Fruit fly (Drosophila melanogaster): ENCODE measurements around the gene CG10514.
A peak's percentile ranks its signal among the peaks of the same experiment; 100 is the strongest.

CG10514 gene

DNA sequence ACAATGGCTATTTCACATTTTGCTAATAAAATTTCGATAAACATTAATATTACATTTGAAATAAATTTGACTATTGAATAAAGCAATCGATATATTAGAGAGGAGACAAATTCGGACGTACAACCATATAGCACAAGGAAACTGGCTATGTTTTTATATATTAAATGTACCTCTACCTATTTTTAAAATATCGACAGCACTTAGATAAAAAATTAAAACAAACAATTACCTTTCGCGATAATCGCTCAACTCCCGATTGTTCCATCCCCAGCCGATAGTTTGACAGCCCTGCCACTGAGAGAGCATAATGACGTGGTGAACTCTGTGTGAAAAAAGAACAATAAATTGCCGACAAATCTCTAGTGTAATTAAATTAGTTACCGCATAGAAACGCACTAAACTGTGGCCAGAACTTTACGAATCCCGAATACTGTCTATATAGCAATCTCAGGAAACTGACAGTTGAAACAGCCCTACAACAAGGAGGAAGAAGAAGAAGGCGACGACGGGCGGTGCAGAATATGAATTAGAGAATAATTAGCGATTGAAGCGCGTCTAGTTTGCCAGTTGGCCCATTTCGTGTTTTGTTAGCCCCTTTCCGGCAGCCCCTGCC is 20.9 kb downstream of the CG10514 start, which contains the start of gene CG11857 (continued):
- TF ChIP-seq CG13123 (GFP tag; optimal IDR thresholded peaks at IDR 0.05) (peak; percentile 97), az2 (GFP tag; optimal IDR thresholded peaks at IDR 0.05) (peak; percentile 99), pho (GFP tag; optimal IDR thresholded peaks at IDR 0.05) (peak; percentile 98), CG16779 (GFP tag; IDR thresholded peaks at IDR 0.05) (peak; percentile 94), CG10654 (GFP tag; optimal IDR thresholded peaks at IDR 0.05) (peak; percentile 97), CG8281 (tag; optimal IDR thresholded peaks at IDR 0.05) (peak; percentile 90), CG4707 (GFP tag; optimal IDR thresholded peaks at IDR 0.05) (peak; percentile 82), H2.0 (GFP tag; IDR thresholded peaks at IDR 0.05) (peak; percentile 99), dysf (GFP tag; IDR thresholded peaks at IDR 0.05) (peak; percentile 99), Atf6 (GFP tag; IDR thresholded peaks at IDR 0.05) (peak; percentile 98), zf30C (GFP tag; optimal IDR thresholded peaks at IDR 0.05) (peak; percentile 27), ssp (GFP tag; IDR thresholded peaks at IDR 0.05) (peak; percentile 95), Drgx (GFP tag; IDR thresholded peaks at IDR 0.05) (peak; percentile 96), CG12299 (tag; optimal IDR thresholded peaks at IDR 0.05) (peak; percentile 95), Stat92E (GFP tag; optimal IDR thresholded peaks at IDR 0.05) (peak in 1 of 3 experiments; percentile 91), CG6765 (GFP tag; optimal IDR thresholded peaks at IDR 0.05) (peak; percentile 87), CG30020 (tag; optimal IDR thresholded peaks at IDR 0.05) (peak; percentile 92), lbe (GFP tag; optimal IDR thresholded peaks at IDR 0.05) (peak; percentile 96), CG32772 (GFP tag; IDR thresholded peaks at IDR 0.05) (peak; percentile 99), HmgZ (tag; optimal IDR thresholded peaks at IDR 0.05) (peak; percentile 99), sob (GFP tag; IDR thresholded peaks at IDR 0.05) (peak; percentile 100), CG9727 (GFP tag; optimal IDR thresholded peaks at IDR 0.05) (peak; percentile 98), seq (GFP tag; IDR thresholded peaks at IDR 0.05) (peak; percentile 97), disco-r (GFP tag; optimal IDR thresholded peaks at IDR 0.05) (peak; percentile 93), chinmo (GFP tag; IDR thresholded peaks at IDR 0.05; ENCODE audit: partially characterized antibody) (peak; percentile 98), stc (GFP tag; IDR thresholded peaks at IDR 0.05) (peak; percentile 98), exex (tag; optimal IDR thresholded peaks at IDR 0.05) (peak; percentile 89), Ravus (GFP tag; IDR thresholded peaks at IDR 0.05) (peak; percentile 95), CG11695 (GFP tag; IDR thresholded peaks at IDR 0.05) (peak; percentile 96), CG5180 (GFP tag; optimal IDR thresholded peaks at IDR 0.05) (no peak), Mes4 (GFP tag; optimal IDR thresholded peaks at IDR 0.05) (peak; percentile 94), usp (GFP tag; optimal IDR thresholded peaks at IDR 0.05) (no peak), ci (GFP tag; IDR thresholded peaks at IDR 0.05) (peak; percentile 99), da (GFP tag; optimal IDR thresholded peaks at IDR 0.05) (peak; percentile 95), run (tag; optimal IDR thresholded peaks at IDR 0.05) (peak; percentile 80), CG2678 (tag; optimal IDR thresholded peaks at IDR 0.05) (peak; percentile 98), kay (GFP tag; optimal IDR thresholded peaks at IDR 0.05) (peak; percentile 98), Camta (GFP tag; optimal IDR thresholded peaks at IDR 0.05) (peak; percentile 98), CG16863 (GFP tag; optimal IDR thresholded peaks at IDR 0.05) (peak; percentile 96), CG17802 (tag; optimal IDR thresholded peaks at IDR 0.05) (peak; percentile 88), Poxn (GFP tag; IDR thresholded peaks at IDR 0.05) (peak; percentile 97), Dref (GFP tag; IDR thresholded peaks at IDR 0.05) (peak; percentile 81), gfzf (GFP tag; optimal IDR thresholded peaks at IDR 0.05) (peak; percentile 44), CG17385 (GFP tag; optimal IDR thresholded peaks at IDR 0.05) (peak; percentile 94), grau (tag; optimal IDR thresholded peaks at IDR 0.05) (peak; percentile 97), vfl (GFP tag; optimal IDR thresholded peaks at IDR 0.05) (peak; percentile 99), CG8478 (optimal IDR thresholded peaks at IDR 0.05) (no peak), CG1233 (GFP tag; optimal IDR thresholded peaks at IDR 0.05) (peak; percentile 98), CG2116 (GFP tag; optimal IDR thresholded peaks at IDR 0.05) (peak; percentile 94), dpn (GFP tag; optimal IDR thresholded peaks at IDR 0.05) (peak; percentile 98 to 99)
